Fruit fly (Drosophila melanogaster) ovary, adult (tissue): Measurements from ENCODE around the gene CG33978.
A peak's percentile ranks its signal among the peaks of the same experiment; 100 is the strongest.

Experiments used
- CG17801 ChIP-seq: fragments of 200-800 bp; optimal IDR thresholded peaks from 2 replicates; lab custom pipeline; 2019; ENCODE audit warnings: missing biosample characterization, mild to moderate bottlenecking, missing genetic modification characterization, moderate library complexity; ENCODE audit not compliant: partially characterized antibody

Gene CG33978

dm6 chr4:175245-175644 is at the start of gene CG33978:
Gene CG33978 (minus strand): TSS chr4:175639.
- TF ChIP-seq CG17801 (GFP tag; lab: Kevin White, UChicago): no peak

- no peak for TF ChIP-seq CG17801 (GFP tag; lab: Kevin White, UChicago)
These were observed 34.7 kb upstream of the CG33978 start, which contains the start of gene Crk for dm6 chr4:210011-210649. Gene Crk (plus strand): TSS chr4:210224.

dm6 chr4:205671-206252 is 30.3 kb upstream of the CG33978 start, which contains the start of gene CG31998:
Gene CG31998 (minus strand): TSS chr4:205945.
- peak; percentile 22 for TF ChIP-seq CG17801 (GFP tag; lab: Kevin White, UChicago)

dm6 chr4:193386-194334 is 18.2 kb upstream of the CG33978 start, which contains the start of gene Abcd1:
Gene Abcd1 (minus strand): TSS chr4:193829.
- TF ChIP-seq CG17801 (GFP tag; lab: Kevin White, UChicago): peak; percentile 47

- TF ChIP-seq CG17801 (GFP tag; lab: Kevin White, UChicago): no peak
These were observed 17.1 kb upstream of the CG33978 start for dm6 chr4:192540-192939.

dm6 chr4:183681-184080 is 8.2 kb upstream of the CG33978 start:
- no peak for TF ChIP-seq CG17801 (GFP tag; lab: Kevin White, UChicago)

dm6 chr4:181639-182038 is 6.2 kb upstream of the CG33978 start:
- TF ChIP-seq CG17801 (GFP tag; lab: Kevin White, UChicago): no peak

- no peak for TF ChIP-seq CG17801 (GFP tag; lab: Kevin White, UChicago)
These were observed 5.3 kb upstream of the CG33978 start for dm6 chr4:180780-181179.

dm6 chr4:179920-180261 is 4.5 kb upstream of the CG33978 start:
- TF ChIP-seq CG17801 (GFP tag; lab: Kevin White, UChicago): no peak

dm6 chr4:179062-179919 is 3.9 kb upstream of the CG33978 start, which contains the start of gene Arl4:
Gene Arl4 (minus strand): TSS chr4:179389.
- TF ChIP-seq CG17801 (GFP tag; lab: Kevin White, UChicago): peak; percentile 3

dm6 chr4:174526-174925 is 913 bp downstream of the CG33978 start:
- TF ChIP-seq CG17801 (GFP tag; lab: Kevin White, UChicago): no peak

- TF ChIP-seq CG17801 (GFP tag; lab: Kevin White, UChicago): no peak
These were observed 7.9 kb downstream of the CG33978 start for dm6 chr4:167515-167914.

dm6 chr4:165159-165558 is 10.3 kb downstream of the CG33978 start:
- no peak for TF ChIP-seq CG17801 (GFP tag; lab: Kevin White, UChicago)

- TF ChIP-seq CG17801 (GFP tag; lab: Kevin White, UChicago): no peak
These were observed 19.5 kb downstream of the CG33978 start, which contains the start of gene CG31997 for dm6 chr4:155977-156376. Gene CG31997 (minus strand): TSS chr4:156060.
